Worm (Caenorhabditis elegans): ENCODE results near the gene Y45F3A.9.
A peak's percentile ranks its signal among the peaks of the same experiment; 100 is the strongest.

Y45F3A.9 gene

ce11 chrIII:10634034-10634433 lies 39.1 kb upstream of the Y45F3A.9 start (continued):
- TF ChIP-seq dpl-1 (GFP tag; optimal IDR thresholded peaks at IDR 0.05) (peak; percentile 51 to 70 (median 58)), nhr-19 (GFP tag; conservative IDR thresholded peaks at IDR 0.05) (peak; percentile 83), mab-9 (GFP tag; IDR thresholded peaks at IDR 0.05) (peak; percentile 74), sptf-1 (tag; optimal IDR thresholded peaks at IDR 0.05) (no peak), mep-1 (tag; optimal IDR thresholded peaks at IDR 0.05) (peak; percentile 58), nhr-77 (tag; optimal IDR thresholded peaks at IDR 0.05) (peak; percentile 74), nhr-90 (tag; optimal IDR thresholded peaks at IDR 0.05; ENCODE audit: poor library complexity) (peak; percentile 89), F16B12.6 (tag; optimal IDR thresholded peaks at IDR 0.05) (peak; percentile 64), tlp-1 (tag; optimal IDR thresholded peaks at IDR 0.05) (no peak), fkh-4 (tag; optimal IDR thresholded peaks at IDR 0.05; ENCODE audit: borderline replicate concordance) (no peak), fos-1 (tag; optimal IDR thresholded peaks at IDR 0.05) (peak; percentile 46), ces-1 (GFP tag; optimal IDR thresholded peaks at IDR 0.05) (no peak), elt-3 (tag; optimal IDR thresholded peaks at IDR 0.05) (peak in 2 of 6 experiments; percentile 28 to 56), fkh-10 (GFP tag; optimal IDR thresholded peaks at IDR 0.05) (peak; percentile 75), Y116A8C.19 (tag; optimal IDR thresholded peaks at IDR 0.05; ENCODE audit: borderline replicate concordance) (no peak), alr-1 (tag; optimal IDR thresholded peaks at IDR 0.05; ENCODE audit: borderline replicate concordance) (no peak), sup-37 (GFP tag; optimal IDR thresholded peaks at IDR 0.05) (peak; percentile 51), lin-35 (GFP tag; optimal IDR thresholded peaks at IDR 0.05) (peak; percentile 68 to 71), C16A3.4 (tag; optimal IDR thresholded peaks at IDR 0.05) (peak; percentile 78), ceh-8 (GFP tag; optimal IDR thresholded peaks at IDR 0.05) (peak; percentile 98), lsy-2 (tag; optimal IDR thresholded peaks at IDR 0.05) (peak; percentile 84 to 85), aly-2 (tag; optimal IDR thresholded peaks at IDR 0.05) (no peak), pqm-1 (tag; optimal IDR thresholded peaks at IDR 0.05) (peak; percentile 7), swsn-7 (tag; optimal IDR thresholded peaks at IDR 0.05) (peak; percentile 92), elt-2 (tag; optimal IDR thresholded peaks at IDR 0.05) (peak; percentile 67), efl-3 (GFP tag; optimal IDR thresholded peaks at IDR 0.05) (no peak), aha-1 (tag; optimal IDR thresholded peaks at IDR 0.05) (peak; percentile 91), vab-15 (tag; optimal IDR thresholded peaks at IDR 0.05) (no peak), isw-1 (GFP tag; IDR thresholded peaks at IDR 0.05) (peak; percentile 68), ceh-90 (tag; optimal IDR thresholded peaks at IDR 0.05) (no peak), rnt-1 (tag; optimal IDR thresholded peaks at IDR 0.05) (peak; percentile 88), snu-23 (GFP tag; optimal IDR thresholded peaks at IDR 0.05) (peak; percentile 86), pax-3 (tag; optimal IDR thresholded peaks at IDR 0.05) (peak; percentile 68), nhr-76 (tag; optimal IDR thresholded peaks at IDR 0.05) (no peak), nhr-237 (tag; optimal IDR thresholded peaks at IDR 0.05) (peak; percentile 7), nhr-11 (tag; optimal IDR thresholded peaks at IDR 0.05) (peak; percentile 68), ceh-63 (GFP tag; optimal IDR thresholded peaks at IDR 0.05) (no peak), hlh-17 (GFP tag; optimal IDR thresholded peaks at IDR 0.05; ENCODE audit: borderline replicate concordance) (no peak), ztf-4 (tag; optimal IDR thresholded peaks at IDR 0.05) (peak; percentile 86), ceh-82 (tag; optimal IDR thresholded peaks at IDR 0.05) (peak; percentile 64 to 97 (median 89)), ceh-88 (GFP tag; IDR thresholded peaks at IDR 0.05) (peak; percentile 52; the same call in 1 of the 2 replicates), zag-1 (tag; optimal IDR thresholded peaks at IDR 0.05) (no peak), lin-13 (GFP tag; optimal IDR thresholded peaks at IDR 0.05) (peak; percentile 87), unc-86 (tag; optimal IDR thresholded peaks at IDR 0.05) (peak; percentile 91), egl-27 (tag; optimal IDR thresholded peaks at IDR 0.05) (peak; percentile 60 to 75)

Data from whole organism, L1 larva.